Worm (Caenorhabditis elegans): ENCODE results near the gene srw-79.

The srw-79 gene

DNA sequence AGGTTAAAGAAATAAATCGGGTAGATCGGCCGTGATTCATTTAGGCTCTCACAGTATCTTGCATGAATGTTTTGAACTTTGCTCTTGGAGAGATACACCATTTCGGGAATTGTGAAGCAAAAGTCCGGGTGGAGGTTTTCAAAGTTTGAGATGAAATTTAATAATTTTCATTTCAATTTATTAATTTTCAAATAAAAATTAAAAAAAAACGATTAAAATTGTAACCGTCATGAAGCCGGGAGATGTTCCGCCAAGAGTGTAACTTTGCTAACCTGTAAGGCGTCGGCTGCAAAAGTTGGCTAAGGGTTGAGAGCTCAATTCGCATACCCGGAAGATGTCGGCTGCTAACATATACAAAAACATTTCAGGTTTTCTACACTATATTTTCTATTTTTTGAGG is 12.2 kb upstream of the srw-79 start, which contains the start of gene irld-67:
TSS of gene irld-67 (minus strand) at position 101 of the 400 bp plus-strand sequence.
- TF ChIP-seq ama-1 (optimal IDR thresholded peaks at IDR 0.05) = no peak

DNA sequence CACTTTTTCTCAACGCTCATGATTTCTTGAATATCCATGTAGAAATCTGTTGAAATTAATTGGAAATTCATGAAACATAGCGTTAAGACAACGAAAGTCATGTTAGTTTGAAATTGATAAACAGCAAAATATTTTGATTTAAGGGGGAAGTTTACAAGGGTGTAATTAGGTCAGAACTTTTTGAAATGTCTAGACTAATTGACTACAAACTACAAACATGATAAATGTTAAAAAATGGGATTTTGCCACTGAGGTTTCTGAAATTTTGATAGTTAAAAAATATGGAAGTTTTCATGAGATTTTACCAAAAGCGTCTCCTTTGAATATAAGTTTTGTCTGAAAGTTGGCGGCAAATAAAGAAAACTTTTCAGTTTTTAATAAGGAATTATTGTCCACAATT is 8.7 kb upstream of the srw-79 start, which contains the start of gene irld-65:
TSS of gene irld-65 (minus strand) at position 101 of the 400 bp plus-strand sequence.
- TF ChIP-seq elt-1 (tag; optimal IDR thresholded peaks at IDR 0.05) = no peak

DNA sequence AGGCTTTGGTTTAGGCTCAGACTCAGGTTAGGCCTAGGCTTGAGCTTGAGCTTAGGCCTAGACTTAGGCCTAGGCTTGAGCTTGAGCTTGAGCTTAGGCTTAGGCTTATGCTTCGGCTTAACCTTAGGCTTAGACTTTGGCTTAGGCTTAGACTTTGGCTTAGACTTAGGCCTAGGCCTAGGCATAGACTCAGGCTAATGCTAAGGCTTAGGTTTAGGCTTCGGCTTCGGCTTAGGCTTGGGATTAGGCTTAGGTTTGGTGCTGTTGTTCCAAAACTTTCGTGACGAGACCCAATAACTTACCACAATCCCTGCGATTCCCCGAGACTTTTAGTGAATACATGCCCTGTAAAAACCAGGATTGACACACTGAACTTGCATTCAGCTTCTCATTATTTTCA is 6.9 kb upstream of the srw-79 start:
- TF ChIP-seq lin-13 (GFP tag; optimal IDR thresholded peaks at IDR 0.05) = no peak
- no peak for TF ChIP-seq lsy-2 (tag; optimal IDR thresholded peaks at IDR 0.05)
- no peak for TF ChIP-seq nhr-11 (tag; optimal IDR thresholded peaks at IDR 0.05)
- no peak for TF ChIP-seq gmeb-1 (tag; optimal IDR thresholded peaks at IDR 0.05)
- TF ChIP-seq egl-27 (tag; optimal IDR thresholded peaks at IDR 0.05) = no peak
- TF ChIP-seq ztf-4 (tag; optimal IDR thresholded peaks at IDR 0.05) = no peak
- TF ChIP-seq unc-55 (GFP tag; optimal IDR thresholded peaks at IDR 0.05) = no peak
- TF ChIP-seq nhr-21 (tag; optimal IDR thresholded peaks at IDR 0.05) = no peak
- TF ChIP-seq nhr-237 (tag; optimal IDR thresholded peaks at IDR 0.05) = no peak
- TF ChIP-seq nhr-77 (tag; optimal IDR thresholded peaks at IDR 0.05) = no peak
- no peak for TF ChIP-seq lin-39 (tag; optimal IDR thresholded peaks at IDR 0.05)
- TF ChIP-seq R02D3.7 (tag; optimal IDR thresholded peaks at IDR 0.05) = no peak
- no peak for TF ChIP-seq peb-1 (tag; optimal IDR thresholded peaks at IDR 0.05)
- no peak for TF ChIP-seq mab-5 (tag; optimal IDR thresholded peaks at IDR 0.05)
- no peak for TF ChIP-seq ZK546.5 (tag; optimal IDR thresholded peaks at IDR 0.05)
- TF ChIP-seq F13H6.1 (tag; optimal IDR thresholded peaks at IDR 0.05) = no peak
- no peak for TF ChIP-seq sma-9 (GFP tag; optimal IDR thresholded peaks at IDR 0.05)
- no peak for TF ChIP-seq sma-9 (tag; optimal IDR thresholded peaks at IDR 0.05)

DNA sequence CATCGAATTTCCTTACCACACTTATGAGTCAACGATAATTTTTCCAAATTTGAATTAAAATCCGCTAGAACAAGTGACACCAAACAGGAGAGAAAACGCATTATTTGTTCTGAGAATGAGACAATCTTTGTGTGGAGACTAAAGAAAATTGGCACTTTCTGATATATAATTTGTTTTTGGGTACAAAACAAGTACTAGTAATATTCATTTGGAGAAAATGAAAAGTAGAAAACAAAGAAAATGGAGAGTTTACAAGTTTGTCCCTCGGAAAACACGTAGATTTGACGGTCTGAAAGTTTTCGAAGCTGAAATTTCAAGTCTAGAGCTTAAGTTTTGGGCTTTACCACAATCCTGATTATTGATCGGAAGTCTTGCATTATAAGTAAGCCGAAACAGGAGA is 5.8 kb upstream of the srw-79 start, which contains the start of gene irld-66:
TSS of gene irld-66 (minus strand) at position 101 of the 400 bp plus-strand sequence.
- TF ChIP-seq unc-55 (GFP tag; optimal IDR thresholded peaks at IDR 0.05) (no peak), ceh-82 (tag; optimal IDR thresholded peaks at IDR 0.05) (no peak), nhr-25 (tag; optimal IDR thresholded peaks at IDR 0.05) (no peak), crh-2 (tag; optimal IDR thresholded peaks at IDR 0.05) (no peak), F13H6.1 (tag; optimal IDR thresholded peaks at IDR 0.05) (no peak)

DNA sequence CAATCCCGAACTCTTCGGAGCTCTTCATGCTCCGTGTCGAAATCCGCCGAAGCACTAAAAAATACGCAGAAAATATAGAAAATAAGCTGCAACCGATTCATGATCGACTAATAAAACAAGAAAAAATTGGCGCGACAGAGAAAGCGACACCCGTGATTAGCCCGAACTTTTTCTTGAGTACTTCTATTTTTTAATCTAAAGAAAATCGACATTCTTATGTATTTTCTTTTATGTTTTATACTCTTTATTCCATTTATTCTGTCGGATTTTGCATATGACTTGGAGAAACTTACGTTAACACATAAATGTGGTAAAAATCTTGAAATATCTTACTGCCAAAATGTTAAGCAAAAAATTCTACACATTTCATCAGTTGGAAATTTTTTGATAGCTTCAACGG is 2.6 kb upstream of the srw-79 start, which contains the start of the genes irld-50 and irld-49:
TSS of gene irld-50 (minus strand) at position 101 of the 400 bp plus-strand sequence.
TSS of gene irld-49 (plus strand) at position 211 of the 400 bp plus-strand sequence.
- TF ChIP-seq nhr-10 (tag; optimal IDR thresholded peaks at IDR 0.05) = no peak
- TF ChIP-seq ceh-16 (tag; optimal IDR thresholded peaks at IDR 0.05) = no peak
- TF ChIP-seq alr-1 (tag; optimal IDR thresholded peaks at IDR 0.05) = no peak
- no peak for TF ChIP-seq lin-13 (GFP tag; optimal IDR thresholded peaks at IDR 0.05)
- TF ChIP-seq nhr-6 (tag; optimal IDR thresholded peaks at IDR 0.05) = no peak
- no peak for TF ChIP-seq C34F6.9 (tag; optimal IDR thresholded peaks at IDR 0.05)
- no peak for TF ChIP-seq nhr-237 (tag; optimal IDR thresholded peaks at IDR 0.05)
- TF ChIP-seq R02D3.7 (tag; optimal IDR thresholded peaks at IDR 0.05) = no peak
- TF ChIP-seq nhr-21 (tag; optimal IDR thresholded peaks at IDR 0.05) = no peak
- no peak for TF ChIP-seq fos-1 (tag; optimal IDR thresholded peaks at IDR 0.05)
- TF ChIP-seq ztf-11 (tag; optimal IDR thresholded peaks at IDR 0.05) = no peak
- no peak for TF ChIP-seq sma-3 (GFP tag; optimal IDR thresholded peaks at IDR 0.05)
- no peak for TF ChIP-seq mbf-1 (tag; optimal IDR thresholded peaks at IDR 0.05)
- TF ChIP-seq mab-5 (tag; optimal IDR thresholded peaks at IDR 0.05) = no peak
- no peak for TF ChIP-seq lin-39 (tag; optimal IDR thresholded peaks at IDR 0.05)

DNA sequence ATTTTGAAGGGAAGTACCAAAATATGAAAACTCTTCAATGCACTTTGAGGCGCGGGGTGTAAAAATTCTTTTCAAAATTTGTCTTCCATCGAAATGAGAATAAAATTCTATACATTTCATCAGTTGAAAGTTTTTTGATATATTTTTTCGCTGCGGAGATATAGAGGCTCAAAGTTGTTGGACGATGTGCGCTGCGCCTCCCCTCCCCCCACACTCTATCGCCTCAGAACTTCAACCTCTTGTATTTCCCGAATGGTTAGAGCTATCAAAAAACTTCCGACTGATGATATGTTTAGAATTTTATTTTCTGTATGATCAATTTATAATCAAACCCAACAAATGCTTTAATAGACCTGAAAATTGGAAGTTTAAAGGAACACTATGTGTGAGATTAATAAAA is 2.1 kb downstream of the srw-79 start:
- TF ChIP-seq zag-1 (tag; optimal IDR thresholded peaks at IDR 0.05) (no peak), nhr-23 (tag; optimal IDR thresholded peaks at IDR 0.05) (no peak), sma-3 (GFP tag; optimal IDR thresholded peaks at IDR 0.05) (no peak), ZK546.5 (tag; optimal IDR thresholded peaks at IDR 0.05) (no peak)

All from whole organism, L2 larva.